Worm (Caenorhabditis elegans) whole organism, late embryonic: ENCODE data around the gene T01G6.1.

Experiments
- C08G9.2 ChIP-seq: sonication (generic microtip); optimal IDR thresholded peaks from 2 replicates; lab custom pipeline; 2016; ENCODE audit warnings: mild to moderate bottlenecking, missing genetic modification characterization, moderate library complexity, missing compliant biosample characterization
- ceh-9 ChIP-seq: sonication (generic microtip); optimal IDR thresholded peaks from 2 replicates; lab custom pipeline; 2016; ENCODE audit warnings: mild to moderate bottlenecking, missing genetic modification characterization, inconsistent platforms, missing compliant biosample characterization
- fkh-10 ChIP-seq: fragments of 150-350 bp; optimal IDR thresholded peaks from 2 replicates; lab custom pipeline; 2014; ENCODE audit warnings: missing biosample characterization, missing genetic modification reagents, missing genetic modification characterization

DNA sequence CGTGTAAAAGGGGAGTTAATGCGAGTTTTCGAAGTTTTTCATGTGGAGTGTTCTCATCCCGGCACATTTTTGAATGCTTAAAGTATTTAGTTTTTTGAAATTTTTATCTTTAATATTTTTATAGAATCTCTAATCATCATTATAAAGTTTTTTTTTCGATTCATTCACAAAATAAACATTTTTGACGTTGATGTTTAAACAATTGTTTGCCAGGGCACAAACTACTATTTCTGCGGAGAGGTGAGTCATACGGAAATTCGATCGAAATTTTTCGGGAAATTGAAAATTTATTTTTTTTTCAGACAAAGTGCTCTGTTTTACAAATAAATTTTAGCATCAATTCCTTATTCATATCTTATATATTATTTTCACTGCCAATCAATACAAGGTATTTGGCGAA, 43.9 kb upstream of the T01G6.1 start, which contains the start of gene nhr-98:
- TF ChIP-seq fkh-10, result no peak
- no peak for TF ChIP-seq ceh-9 (tag; lab: Kevin White, UChicago)
- TF ChIP-seq C08G9.2 (tag; lab: Kevin White, UChicago), result no peak
